Worm (Caenorhabditis elegans): ENCODE data around the gene acl-2.

ce11 chrV:9978425-9978824 lies 52.5 kb downstream of the acl-2 start:
- no peak for TF ChIP-seq snpc-4 (GFP tag; optimal IDR thresholded peaks at IDR 0.05)
- TF ChIP-seq snpc-4 (tag; optimal IDR thresholded peaks at IDR 0.05): peak in 2 of 4 experiments; percentile 24 to 26
- TF ChIP-seq Y95B8A.8 (GFP tag; IDR thresholded peaks at IDR 0.05): no peak
- peak; percentile 39 for TF ChIP-seq ceh-27 (GFP tag; optimal IDR thresholded peaks at IDR 0.05)
- TF ChIP-seq unc-130 (GFP tag; optimal IDR thresholded peaks at IDR 0.05): no peak
- peak; percentile 18; the same call in 1 of the 2 replicates for TF ChIP-seq ceh-100 (GFP tag; IDR thresholded peaks at IDR 0.05)
- TF ChIP-seq T07F8.4 (tag; optimal IDR thresholded peaks at IDR 0.05): no peak
- TF ChIP-seq attf-5 (GFP tag; optimal IDR thresholded peaks at IDR 0.05): peak; percentile 28
- no peak for TF ChIP-seq lin-54 (GFP tag; optimal IDR thresholded peaks at IDR 0.05)
- TF ChIP-seq athp-1 (tag; optimal IDR thresholded peaks at IDR 0.05): peak; percentile 33
- no peak for TF ChIP-seq him-1 (tag; optimal IDR thresholded peaks at IDR 0.05)
- TF ChIP-seq F55B11.4 (tag; optimal IDR thresholded peaks at IDR 0.05; ENCODE audit: borderline replicate concordance, insufficient read depth): no peak
- TF ChIP-seq ama-1 (optimal IDR thresholded peaks at IDR 0.05): no peak
- no peak for TF ChIP-seq ama-1 (GFP tag; optimal IDR thresholded peaks at IDR 0.05)
- peak; percentile 58; the same call in 1 of the 2 replicates for TF ChIP-seq pbrm-1 (GFP tag; IDR thresholded peaks at IDR 0.05)
